Fruit fly (Drosophila melanogaster): Measurements from ENCODE around the gene muc.

Gene muc

dm6 chr2L:7424907-7425689, 1.6 kb upstream of the muc start (continued):
- no peak for TF ChIP-seq CG2875 (GFP tag; optimal IDR thresholded peaks at IDR 0.05)
- no peak for TF ChIP-seq CG11093 (GFP tag; IDR thresholded peaks at IDR 0.05)
- peak; percentile 47; the same call in 1 of the 2 replicates for TF ChIP-seq Ptx1 (GFP tag; IDR thresholded peaks at IDR 0.05)
- no peak for TF ChIP-seq pfk (GFP tag; optimal IDR thresholded peaks at IDR 0.05)
- TF ChIP-seq Neu2 (GFP tag; optimal IDR thresholded peaks at IDR 0.05; ENCODE audit: borderline replicate concordance) = no peak
- TF ChIP-seq so (GFP tag; IDR thresholded peaks at IDR 0.05) = peak; percentile 43; the same call in 1 of the 3 replicates
- no peak for TF ChIP-seq B-H2 (GFP tag; optimal IDR thresholded peaks at IDR 0.05)
- no peak for TF ChIP-seq CG8359 (GFP tag; optimal IDR thresholded peaks at IDR 0.05; ENCODE audit: borderline replicate concordance)
- peak; percentile 55 for TF ChIP-seq pb (GFP tag; optimal IDR thresholded peaks at IDR 0.05)
- no peak for TF ChIP-seq CG17802 (tag; optimal IDR thresholded peaks at IDR 0.05)
- TF ChIP-seq gsb-n (tag; optimal IDR thresholded peaks at IDR 0.05) = no peak
- peak; percentile 87 for TF ChIP-seq pho (GFP tag; optimal IDR thresholded peaks at IDR 0.05)
- TF ChIP-seq CG3163 (GFP tag; optimal IDR thresholded peaks at IDR 0.05) = peak; percentile 27
- TF ChIP-seq CkIIα-i1 (GFP tag; IDR thresholded peaks at IDR 0.05) = no peak
- TF ChIP-seq cato (GFP tag; optimal IDR thresholded peaks at IDR 0.05; ENCODE audit: borderline replicate concordance) = no peak
- no peak; the same call in 2 of the 3 replicates for TF ChIP-seq Optix (GFP tag; IDR thresholded peaks at IDR 0.05)
- TF ChIP-seq al (GFP tag; IDR thresholded peaks at IDR 0.05) = peak; percentile 84
- TF ChIP-seq lab (GFP tag; optimal IDR thresholded peaks at IDR 0.05) = peak; percentile 88
- no peak for TF ChIP-seq ac (GFP tag; optimal IDR thresholded peaks at IDR 0.05)
- TF ChIP-seq kah (GFP tag; optimal IDR thresholded peaks at IDR 0.05) = no peak
- TF ChIP-seq CG10274 (GFP tag; optimal IDR thresholded peaks at IDR 0.05) = no peak
- peak; percentile 41 for TF ChIP-seq Chrac-16 (GFP tag; optimal IDR thresholded peaks at IDR 0.05)
- TF ChIP-seq CG34224 (GFP tag; IDR thresholded peaks at IDR 0.05; ENCODE audit: partially characterized antibody) = 0 out of 3 replicates have a peak, but pooled peaks have one; percentile 29
- TF ChIP-seq crc (GFP tag; optimal IDR thresholded peaks at IDR 0.05) = peak; percentile 41
- TF ChIP-seq CG12769 (tag; optimal IDR thresholded peaks at IDR 0.05) = peak; percentile 89
- peak; percentile 3 for TF ChIP-seq CG6813 (GFP tag; optimal IDR thresholded peaks at IDR 0.05)
- TF ChIP-seq Xbp1 (GFP tag; optimal IDR thresholded peaks at IDR 0.05) = peak; percentile 43
- no peak for TF ChIP-seq tll (GFP tag; optimal IDR thresholded peaks at IDR 0.05)
- peak; percentile 59 for TF ChIP-seq shn (GFP tag; optimal IDR thresholded peaks at IDR 0.05)
- peak; percentile 87 for TF ChIP-seq CG18599 (GFP tag; optimal IDR thresholded peaks at IDR 0.05)
- no peak for TF ChIP-seq tna (GFP tag; IDR thresholded peaks at IDR 0.05; ENCODE audit: partially characterized antibody)
- peak; percentile 29 for TF ChIP-seq repo (GFP tag; optimal IDR thresholded peaks at IDR 0.05)
- TF ChIP-seq peb (GFP tag; IDR thresholded peaks at IDR 0.05) = no peak
- TF ChIP-seq Med (GFP tag) = peak; percentile 98
- TF ChIP-seq CG9215 (GFP tag; IDR thresholded peaks at IDR 0.05) = peak; percentile 83
- TF ChIP-seq ro (GFP tag; IDR thresholded peaks at IDR 0.05) = no peak
- no peak for TF ChIP-seq hth (optimal IDR thresholded peaks at IDR 0.05)
- TF ChIP-seq Side (GFP tag; optimal IDR thresholded peaks at IDR 0.05) = peak; percentile 36
- TF ChIP-seq H15 (GFP tag; IDR thresholded peaks at IDR 0.05) = 0 out of 3 replicates have a peak, but pooled peaks have one; percentile 20
- TF ChIP-seq E2f1 (GFP tag; IDR thresholded peaks at IDR 0.05) = no peak
- TF ChIP-seq CG15011 (GFP tag; optimal IDR thresholded peaks at IDR 0.05) = peak; percentile 38
- TF ChIP-seq CG5245 (GFP tag; optimal IDR thresholded peaks at IDR 0.05) = no peak
- peak; percentile 56 to 61 for TF ChIP-seq dpn (GFP tag; optimal IDR thresholded peaks at IDR 0.05)
- TF ChIP-seq ssp (GFP tag; IDR thresholded peaks at IDR 0.05) = no peak
- TF ChIP-seq CG1529 (GFP tag; optimal IDR thresholded peaks at IDR 0.05) = no peak
- peak; percentile 73 for TF ChIP-seq CG9727 (GFP tag; optimal IDR thresholded peaks at IDR 0.05)
- TF ChIP-seq CG4282 (GFP tag; optimal IDR thresholded peaks at IDR 0.05) = peak; percentile 8
- no peak for TF ChIP-seq Deaf1 (tag; optimal IDR thresholded peaks at IDR 0.05)
- TF ChIP-seq CG4730 (GFP tag; IDR thresholded peaks at IDR 0.05) = peak; percentile 43; the same call in 1 of the 2 replicates

Measured in whole organism, embryonic.